Worm (Caenorhabditis elegans) whole organism, L2 larva: Measurements from ENCODE around the gene sup-9.
"Not testable (repeated sequence)": the region's sequence is repeated elsewhere in the genome, so short reads cannot be mapped to it uniquely, and the experiment has no call there.

ENCODE experiments used
- C34F6.9 ChIP-seq: fragments of 150-350 bp; optimal IDR thresholded peaks from 2 replicates; lab custom pipeline; 2014; ENCODE audit warnings: missing biosample characterization, missing genetic modification characterization
- F13H6.1 ChIP-seq: sonication (generic microtip); optimal IDR thresholded peaks from 2 replicates; lab custom pipeline; 2016; ENCODE audit warnings: missing genetic modification characterization, missing compliant biosample characterization
- R02D3.7 ChIP-seq: fragments of 150-350 bp; optimal IDR thresholded peaks from 2 replicates; lab custom pipeline; 2014; ENCODE audit warnings: missing biosample characterization, missing genetic modification characterization
- Y55F3AM.14 ChIP-seq: fragments of 200-800 bp; sonication (Bioruptor generic); optimal IDR thresholded peaks from 2 replicates; lab custom pipeline; 2018; ENCODE audit warnings: mild to moderate bottlenecking, missing genetic modification characterization, missing compliant biosample characterization
- aly-2 ChIP-seq: fragments of 150-350 bp; optimal IDR thresholded peaks from 2 replicates; lab custom pipeline; 2014; ENCODE audit warnings: missing biosample characterization, missing genetic modification characterization
- ceh-16 ChIP-seq: fragments of 150-350 bp; optimal IDR thresholded peaks from 2 replicates; lab custom pipeline; 2014; ENCODE audit warnings: missing biosample characterization, missing genetic modification characterization
- dmd-4 ChIP-seq: sonication (generic microtip); optimal IDR thresholded peaks from 2 replicates; lab custom pipeline; 2017; ENCODE audit warnings: missing biosample characterization, missing genetic modification characterization
- elt-1 ChIP-seq: fragments of 150-350 bp; optimal IDR thresholded peaks from 2 replicates; lab custom pipeline; 2014; ENCODE audit warnings: missing biosample characterization, missing genetic modification characterization
- elt-3 ChIP-seq: sonication (generic microtip); optimal IDR thresholded peaks from 2 replicates; lab custom pipeline; 2017; ENCODE audit warnings: missing biosample characterization, missing genetic modification characterization
- fos-1 ChIP-seq: fragments of 150-350 bp; optimal IDR thresholded peaks from 2 replicates; lab custom pipeline; 2014; ENCODE audit warnings: missing biosample characterization, missing genetic modification characterization
- lin-13 ChIP-seq: fragments of 150-350 bp; optimal IDR thresholded peaks from 2 replicates; lab custom pipeline; 2014; ENCODE audit warnings: missing biosample characterization, missing genetic modification reagents, missing genetic modification characterization
- lin-39 ChIP-seq: fragments of 150-350 bp; optimal IDR thresholded peaks from 2 replicates; lab custom pipeline; 2014; ENCODE audit warnings: missing biosample characterization, missing genetic modification reagents, missing genetic modification characterization
- lsy-2 ChIP-seq, 2 experiments: fragments of 150-350 bp in 1 of 2; sonication (generic microtip) in 1 of 2; optimal IDR thresholded peaks; 2 replicates each; lab custom pipeline; 2014 to 2017; ENCODE audit warnings: missing biosample characterization in 2 of 2, missing genetic modification characterization in 2 of 2
- mab-5 ChIP-seq: fragments of 150-350 bp; optimal IDR thresholded peaks from 2 replicates; lab custom pipeline; 2014; ENCODE audit warnings: missing biosample characterization, missing genetic modification characterization
- mbf-1 ChIP-seq: sonication (generic microtip); optimal IDR thresholded peaks from 2 replicates; lab custom pipeline; 2017; ENCODE audit warnings: missing biosample characterization, missing genetic modification characterization
- mdl-1 ChIP-seq, 2 experiments: fragments of 150-350 bp in 1 of 2; sonication (generic microtip) in 1 of 2; optimal IDR thresholded peaks; 2 replicates each; lab custom pipeline; 2017; ENCODE audit warnings: missing biosample characterization in 2 of 2, missing genetic modification characterization in 2 of 2
- nhr-10 ChIP-seq: sonication (generic microtip); optimal IDR thresholded peaks from 2 replicates; lab custom pipeline; 2017; ENCODE audit warnings: missing biosample characterization, missing genetic modification characterization
- nhr-11 ChIP-seq: fragments of 150-350 bp; optimal IDR thresholded peaks from 2 replicates; lab custom pipeline; 2014; ENCODE audit warnings: missing biosample characterization, missing genetic modification characterization
- nhr-12 ChIP-seq: fragments of 150-350 bp; optimal IDR thresholded peaks from 2 replicates; lab custom pipeline; 2014; ENCODE audit warnings: missing biosample characterization, missing genetic modification characterization
- nhr-129 ChIP-seq: fragments of 150-350 bp; optimal IDR thresholded peaks from 2 replicates; lab custom pipeline; 2014; ENCODE audit warnings: missing biosample characterization, missing genetic modification characterization
- nhr-23 ChIP-seq: fragments of 150-350 bp; optimal IDR thresholded peaks from 2 replicates; lab custom pipeline; 2014; ENCODE audit warnings: missing biosample characterization, missing genetic modification reagents, missing genetic modification characterization
- nhr-237 ChIP-seq: fragments of 150-350 bp; optimal IDR thresholded peaks from 2 replicates; lab custom pipeline; 2014; ENCODE audit warnings: missing biosample characterization, missing genetic modification characterization
- nhr-25 ChIP-seq: fragments of 150-350 bp; sonication (generic microtip); optimal IDR thresholded peaks from 3 replicates; lab custom pipeline; 2014; ENCODE audit warnings: missing biosample characterization, missing genetic modification characterization
- nhr-6 ChIP-seq: fragments of 150-350 bp; optimal IDR thresholded peaks from 2 replicates; lab custom pipeline; 2014; ENCODE audit warnings: missing biosample characterization, missing genetic modification characterization
- nhr-77 ChIP-seq: fragments of 150-350 bp; optimal IDR thresholded peaks from 2 replicates; lab custom pipeline; 2014; ENCODE audit warnings: missing biosample characterization, missing genetic modification characterization
- peb-1 ChIP-seq: fragments of 150-350 bp; optimal IDR thresholded peaks from 2 replicates; lab custom pipeline; 2014; ENCODE audit warnings: missing biosample characterization, missing genetic modification characterization
- sem-4 ChIP-seq: fragments of 150-350 bp; optimal IDR thresholded peaks from 2 replicates; lab custom pipeline; 2014; ENCODE audit warnings: missing biosample characterization, missing genetic modification reagents, missing genetic modification characterization
- skn-1 ChIP-seq: sonication (generic microtip); optimal IDR thresholded peaks from 2 replicates; lab custom pipeline; 2017; ENCODE audit warnings: missing biosample characterization, missing genetic modification characterization
- sma-9 ChIP-seq, 2 experiments: fragments of 150-350 bp in 1 of 2; sonication (generic microtip) in 1 of 2; optimal IDR thresholded peaks; 2 replicates each; lab custom pipeline; 2014 to 2016; ENCODE audit warnings: missing genetic modification characterization in 2 of 2, mild to moderate bottlenecking in 1 of 2, missing biosample characterization in 1 of 2, missing compliant biosample characterization in 1 of 2, missing genetic modification reagents in 1 of 2, moderate library complexity in 1 of 2
- snpc-4 ChIP-seq: fragments of 150-350 bp; optimal IDR thresholded peaks from 2 replicates; lab custom pipeline; 2014; ENCODE audit warnings: missing biosample characterization, missing genetic modification characterization
- unc-39 ChIP-seq: fragments of 150-350 bp; optimal IDR thresholded peaks from 2 replicates; lab custom pipeline; 2014; ENCODE audit warnings: missing biosample characterization, missing genetic modification characterization
- unc-55 ChIP-seq: fragments of 150-350 bp; sonication (generic microtip); optimal IDR thresholded peaks from 3 replicates; lab custom pipeline; 2014; ENCODE audit warnings: missing biosample characterization, missing genetic modification reagents, missing genetic modification characterization
- unc-62 ChIP-seq: fragments of 150-350 bp; optimal IDR thresholded peaks from 2 replicates; lab custom pipeline; 2014; ENCODE audit warnings: missing biosample characterization, missing genetic modification reagents, missing genetic modification characterization

sup-9 gene

ce11 chrII:2649539-2649938 lies 37.3 kb downstream of the sup-9 start, which contains the start of the genes F22E5.13 and F22E5.6:
F22E5.13 (minus strand) TSS chrII:2649639.
F22E5.6 (plus strand) TSS chrII:2649835.
- TF ChIP-seq skn-1 (tag; lab: Kevin White, UChicago), result no peak
- TF ChIP-seq nhr-25 (tag; lab: Kevin White, UChicago), result no peak
- no peak for TF ChIP-seq nhr-12 (tag; lab: Kevin White, UChicago)
- no peak for TF ChIP-seq F13H6.1
- no peak for TF ChIP-seq C34F6.9
- TF ChIP-seq mab-5 (tag; lab: Kevin White, UChicago), result no peak
- no peak for TF ChIP-seq mbf-1 (tag; lab: Kevin White, UChicago)
- no peak for TF ChIP-seq dmd-4 (tag; lab: Kevin White, UChicago)
- TF ChIP-seq nhr-11 (tag; lab: Kevin White, UChicago), result no peak
- TF ChIP-seq ceh-16 (tag; lab: Kevin White, UChicago), result no peak
- TF ChIP-seq mdl-1 (tag; optimal IDR thresholded peaks at IDR 0.05; lab: Kevin White, UChicago), result no peak
- no peak for TF ChIP-seq nhr-6 (tag; lab: Kevin White, UChicago)
- no peak for TF ChIP-seq lin-39 (tag; lab: Kevin White, UChicago)

ce11 chrII:2649015-2649414 lies 37.8 kb downstream of the sup-9 start:
- TF ChIP-seq lsy-2 (tag; optimal IDR thresholded peaks at IDR 0.05; lab: Kevin White, UChicago), result peak in 1 of 2 experiments; percentile 65
- peak; percentile 61 for TF ChIP-seq F13H6.1
- peak; percentile 29 for TF ChIP-seq nhr-129 (tag; lab: Kevin White, UChicago)
- peak; percentile 16 for TF ChIP-seq snpc-4
- TF ChIP-seq elt-3 (tag; lab: Kevin White, UChicago), result no peak
- peak; percentile 61 for TF ChIP-seq unc-55 (GFP tag; lab: Kevin White, UChicago)
- TF ChIP-seq nhr-77 (tag; lab: Kevin White, UChicago), result no peak
- peak; percentile 13 for TF ChIP-seq sem-4 (tag; lab: Kevin White, UChicago)
- TF ChIP-seq lin-13, result peak; percentile 17
- TF ChIP-seq C34F6.9, result peak; percentile 81

DNA sequence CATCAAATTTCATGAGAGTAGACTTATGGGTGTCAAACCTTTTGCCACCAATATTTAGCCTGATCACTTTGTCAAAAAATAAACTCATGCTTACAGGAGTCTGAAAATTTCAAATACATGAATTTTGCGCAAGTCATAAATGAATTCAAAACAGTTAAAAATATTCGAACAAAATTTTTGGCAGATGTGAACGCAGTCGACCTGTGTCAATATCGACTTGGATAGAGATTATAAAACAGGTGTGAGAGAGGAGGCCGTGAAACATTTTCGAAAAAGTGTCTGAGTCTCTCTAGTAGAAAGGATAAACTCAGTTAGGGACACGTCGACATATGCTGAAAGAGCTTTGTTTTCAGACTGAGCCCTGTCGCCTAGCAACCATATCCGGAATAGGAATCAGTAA lies 40.1 kb downstream of the sup-9 start, which contains the start of gene F22E5.12:
Gene F22E5.12 (minus strand): TSS at position 101 of the 400 bp plus-strand sequence.
- not testable (repeated sequence) for TF ChIP-seq nhr-23 (tag; lab: Kevin White, UChicago); Y55F3AM.14 (GFP tag; lab: Kevin White, UChicago); nhr-10 (tag; lab: Kevin White, UChicago)

DNA sequence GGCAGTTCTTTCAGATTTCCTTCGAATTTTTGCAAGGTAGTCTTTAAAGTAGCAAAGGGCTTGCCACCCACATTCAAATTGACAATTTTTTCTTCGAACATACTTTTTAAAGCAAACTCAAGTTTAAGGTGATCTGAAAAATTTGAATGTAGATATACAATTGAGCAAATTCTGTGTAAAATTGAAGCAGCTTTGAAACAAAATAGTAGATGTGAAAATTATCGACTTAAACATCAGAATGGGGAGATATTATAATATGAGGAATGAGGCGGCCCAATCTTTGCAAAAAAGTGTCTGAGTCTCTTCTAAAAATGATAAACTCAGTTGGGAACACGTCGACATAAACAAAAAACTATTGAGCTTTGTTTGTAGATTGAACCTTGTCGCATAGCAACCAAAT lies 42.3 kb downstream of the sup-9 start, which contains the start of gene F22E5.11:
Gene F22E5.11 (minus strand): TSS at position 101 of the 400 bp plus-strand sequence.
- TF ChIP-seq lin-13 (no peak), unc-39 (tag; lab: Kevin White, UChicago) (no peak), Y55F3AM.14 (GFP tag; lab: Kevin White, UChicago) (no peak), nhr-23 (tag; lab: Kevin White, UChicago) (no peak), nhr-25 (tag; lab: Kevin White, UChicago) (no peak), elt-1 (tag; lab: Kevin White, UChicago) (no peak), aly-2 (no peak)
- TF ChIP-seq, all 48 proteins: peak for 0

DNA sequence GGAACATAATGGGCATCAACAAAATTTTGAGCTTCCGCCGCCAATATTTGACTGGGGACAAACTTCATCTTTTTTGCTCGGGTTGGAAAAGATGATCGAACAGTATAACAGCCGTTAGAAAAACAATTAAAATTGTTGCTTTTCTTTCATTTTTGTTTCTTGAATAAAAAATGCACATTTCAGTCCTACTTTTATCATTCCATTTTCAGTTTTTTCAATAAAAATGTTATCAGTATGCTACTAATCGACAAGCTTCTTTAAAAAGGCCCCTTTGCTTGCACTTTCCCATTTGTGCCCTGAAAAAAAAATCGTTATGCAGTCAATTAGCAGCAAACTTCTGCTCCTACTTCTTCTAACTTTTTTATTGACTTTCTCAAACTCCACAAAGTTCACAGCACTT lies 45.0 kb downstream of the sup-9 start, which contains the start of gene F22E5.7:
Gene F22E5.7 (plus strand): TSS at position 301 of the 400 bp plus-strand sequence.
- TF ChIP-seq mbf-1 (tag; lab: Kevin White, UChicago) (no peak), Y55F3AM.14 (GFP tag; lab: Kevin White, UChicago) (no peak), peb-1 (tag; lab: Kevin White, UChicago) (no peak), nhr-23 (tag; lab: Kevin White, UChicago) (no peak), nhr-11 (tag; lab: Kevin White, UChicago) (no peak), elt-3 (tag; lab: Kevin White, UChicago) (no peak), fos-1 (no peak), snpc-4 (no peak), sma-9 (GFP tag; optimal IDR thresholded peaks at IDR 0.05; lab: Kevin White, UChicago) (no peak), sma-9 (tag; optimal IDR thresholded peaks at IDR 0.05; lab: Kevin White, UChicago) (no peak), nhr-25 (tag; lab: Kevin White, UChicago) (no peak), mab-5 (tag; lab: Kevin White, UChicago) (no peak), nhr-129 (tag; lab: Kevin White, UChicago) (no peak), sem-4 (tag; lab: Kevin White, UChicago) (no peak), unc-62 (GFP tag; lab: Kevin White, UChicago) (no peak), mdl-1 (tag; optimal IDR thresholded peaks at IDR 0.05; lab: Kevin White, UChicago) (no peak), nhr-77 (tag; lab: Kevin White, UChicago) (no peak), lsy-2 (tag; optimal IDR thresholded peaks at IDR 0.05; lab: Kevin White, UChicago) (no peak), R02D3.7 (no peak), nhr-237 (tag; lab: Kevin White, UChicago) (no peak)
